Fruit fly (Drosophila melanogaster) whole organism, adult: Measurements from ENCODE around the gene GABA-B-R1.

Experiments used
- CG12768 ChIP-seq: fragments of 200-800 bp; sonication (Bioruptor generic); optimal IDR thresholded peaks from 2 replicates; lab custom pipeline; 2017; ENCODE audit warnings: missing biosample characterization, missing genetic modification characterization, mild to moderate bottlenecking, moderate library complexity, missing genetic modification reagents
- CG14711 ChIP-seq: fragments of 200-800 bp; sonication (Bioruptor generic); optimal IDR thresholded peaks from 2 replicates; lab custom pipeline; 2018; ENCODE audit warnings: missing biosample characterization, mild to moderate bottlenecking, missing genetic modification characterization, moderate library complexity
- CG1620 ChIP-seq: fragments of 200-800 bp; sonication (Bioruptor generic); optimal IDR thresholded peaks from 2 replicates; lab custom pipeline; 2016; ENCODE audit warnings: missing biosample characterization, missing genetic modification characterization
- CG5204 ChIP-seq: fragments of 200-800 bp; sonication (Bioruptor generic); optimal IDR thresholded peaks from 2 replicates; lab custom pipeline; 2016; ENCODE audit warnings: missing biosample characterization, missing genetic modification characterization
- CG7045 ChIP-seq: fragments of 200-800 bp; sonication (Bioruptor generic); optimal IDR thresholded peaks from 2 replicates; lab custom pipeline; 2017; ENCODE audit warnings: missing biosample characterization, mild to moderate bottlenecking, missing genetic modification characterization
- CG7101 ChIP-seq: fragments of 200-800 bp; sonication (Bioruptor generic); optimal IDR thresholded peaks from 2 replicates; lab custom pipeline; 2018; ENCODE audit warnings: missing biosample characterization, mild to moderate bottlenecking, missing genetic modification characterization, moderate library complexity
- Crg-1 ChIP-seq: fragments of 200-800 bp; sonication (Bioruptor generic); optimal IDR thresholded peaks from 2 replicates; lab custom pipeline; 2016; ENCODE audit warnings: missing biosample characterization, missing genetic modification characterization
- Hr96 ChIP-seq: fragments of 200-800 bp; sonication (Bioruptor generic); optimal IDR thresholded peaks from 2 replicates; lab custom pipeline; 2016; ENCODE audit warnings: missing biosample characterization, missing genetic modification characterization
- Mnt ChIP-seq: fragments of 200-800 bp; sonication (Bioruptor generic); optimal IDR thresholded peaks from 2 replicates; lab custom pipeline; 2016; ENCODE audit warnings: missing biosample characterization, mild to moderate bottlenecking, missing genetic modification characterization
- cic ChIP-seq: fragments of 200-800 bp; sonication (Bioruptor generic); optimal IDR thresholded peaks from 2 replicates; lab custom pipeline; 2017; ENCODE audit warnings: missing biosample characterization, mild to moderate bottlenecking, missing genetic modification characterization, moderate library complexity
- cnc ChIP-seq, 2 experiments: fragments of >200 bp; optimal IDR thresholded peaks; 2 replicates each; lab custom pipeline; 2017
- kay ChIP-seq: fragments of 200-800 bp; sonication (Bioruptor generic); peaks from one replicate; lab custom pipeline; 2016; ENCODE audit warnings: missing biosample characterization, missing genetic modification characterization, borderline replicate concordance
- tj ChIP-seq: fragments of 200-800 bp; sonication (Bioruptor generic); optimal IDR thresholded peaks from 3 replicates; lab custom pipeline; 2017; ENCODE audit warnings: missing biosample characterization, mild to moderate bottlenecking, missing genetic modification characterization, moderate library complexity
- toe ChIP-seq: fragments of 200-800 bp; sonication (Bioruptor generic); optimal IDR thresholded peaks from 2 replicates; lab custom pipeline; 2016; ENCODE audit warnings: missing biosample characterization, missing genetic modification characterization

dm6 chr2L:15008034-15008433 lies 8.1 kb upstream of the GABA-B-R1 start:
- TF ChIP-seq cnc (optimal IDR thresholded peaks at IDR 0.05; lab: Kevin White, UChicago) (no peak), CG12768 (GFP tag; lab: Kevin White, UChicago) (no peak), CG14711 (no peak), kay (no peak), CG5204 (GFP tag; lab: Kevin White, UChicago) (no peak), CG7045 (no peak), CG1620 (no peak), CG7101 (tag; lab: Kevin White, UChicago) (no peak), toe (GFP tag; lab: Kevin White, UChicago) (no peak), Mnt (GFP tag; lab: Kevin White, UChicago) (no peak), cic (GFP tag; lab: Kevin White, UChicago) (no peak), tj (no peak), Crg-1 (GFP tag; lab: Kevin White, UChicago) (no peak), Hr96 (no peak)
